Fruit fly (Drosophila melanogaster) whole organism, embryonic: Measurements from ENCODE around the gene Polr2D.

Experiments used
- Bgb ChIP-seq: fragments of 200-800 bp; sonication (Bioruptor generic); IDR thresholded peaks from 2 replicates; pipeline ENCODE4 v1.3.6; 2022; ENCODE audit warnings: missing biosample characterization, missing genetic modification characterization; ENCODE audit not compliant: partially characterized antibody
- Blimp-1 ChIP-seq: fragments of 200-800 bp; sonication (Bioruptor generic); optimal IDR thresholded peaks from 3 replicates; lab custom pipeline; 2018; ENCODE audit warnings: missing biosample characterization, missing genetic modification characterization, mild to moderate bottlenecking, moderate library complexity, missing genetic modification reagents
- CG10147 ChIP-seq: fragments of 200-800 bp; sonication (Bioruptor generic); optimal IDR thresholded peaks from 2 replicates; lab custom pipeline; 2019; ENCODE audit warnings: missing biosample characterization, mild to moderate bottlenecking, missing genetic modification characterization, moderate library complexity
- CG11093 ChIP-seq: fragments of 200-800 bp; sonication (Bioruptor generic); IDR thresholded peaks from 3 replicates; pipeline ENCODE4 v1.3.6; 2022; ENCODE audit warnings: missing biosample characterization, missing genetic modification characterization
- CG14050 ChIP-seq: fragments of 200-800 bp; sonication (Bioruptor generic); IDR thresholded peaks from 3 replicates; pipeline ENCODE4 v1.3.6; 2022; ENCODE audit warnings: missing biosample characterization, missing genetic modification characterization
- CG15011 ChIP-seq: fragments of 200-800 bp; sonication (Bioruptor generic); optimal IDR thresholded peaks from 3 replicates; lab custom pipeline; 2018; ENCODE audit warnings: missing biosample characterization, mild to moderate bottlenecking, missing genetic modification characterization
- CG1529 ChIP-seq: fragments of 200-800 bp; sonication (Bioruptor generic); optimal IDR thresholded peaks from 3 replicates; lab custom pipeline; 2018; ENCODE audit warnings: missing biosample characterization, missing genetic modification characterization
- CG16863 ChIP-seq: fragments of 200-800 bp; sonication (Bioruptor generic); optimal IDR thresholded peaks from 3 replicates; lab custom pipeline; 2016; ENCODE audit warnings: missing biosample characterization, missing genetic modification characterization
- CG17385 ChIP-seq: fragments of 200-800 bp; sonication (Bioruptor generic); optimal IDR thresholded peaks from 3 replicates; lab custom pipeline; 2018; ENCODE audit warnings: missing biosample characterization, mild to moderate bottlenecking, missing genetic modification characterization
- CG18764 ChIP-seq: fragments of 200-800 bp; sonication (Bioruptor generic); optimal IDR thresholded peaks from 3 replicates; lab custom pipeline; 2016; ENCODE audit warnings: missing biosample characterization, missing genetic modification characterization
- CG30020 ChIP-seq: fragments of 200-800 bp; optimal IDR thresholded peaks from 2 replicates; lab custom pipeline; 2019; ENCODE audit warnings: missing biosample characterization, mild to moderate bottlenecking, missing genetic modification characterization, moderate library complexity
- CG31224 ChIP-seq: fragments of 200-800 bp; sonication (Bioruptor generic); IDR thresholded peaks from 2 replicates; pipeline ENCODE4 v1.3.6; 2022; ENCODE audit warnings: missing biosample characterization, missing genetic modification characterization
- CG4424 ChIP-seq: fragments of 200-800 bp; sonication (Bioruptor generic); optimal IDR thresholded peaks from 3 replicates; lab custom pipeline; 2016; ENCODE audit warnings: missing biosample characterization, missing genetic modification characterization
- CG6791 ChIP-seq: fragments of 200-800 bp; sonication (Bioruptor generic); IDR thresholded peaks from 3 replicates; pipeline ENCODE4 v1.3.6; 2022; ENCODE audit warnings: missing biosample characterization, missing genetic modification characterization; ENCODE audit not compliant: partially characterized antibody
- CG7963 ChIP-seq: fragments of 200-800 bp; sonication (Bioruptor generic); IDR thresholded peaks from 3 replicates; pipeline ENCODE4 v1.3.6; 2022; ENCODE audit warnings: missing biosample characterization, missing genetic modification characterization; ENCODE audit not compliant: partially characterized antibody
- CG8359 ChIP-seq: fragments of 200-800 bp; sonication (Bioruptor generic); optimal IDR thresholded peaks from 2 replicates; lab custom pipeline; 2017; ENCODE audit warnings: missing biosample characterization, mild to moderate bottlenecking, missing genetic modification characterization, borderline replicate concordance
- CoRest ChIP-seq: fragments of 200-800 bp; sonication (Bioruptor generic); optimal IDR thresholded peaks from 3 replicates; lab custom pipeline; 2018; ENCODE audit warnings: missing biosample characterization, mild to moderate bottlenecking, missing genetic modification characterization, moderate library complexity
- D ChIP-seq, 2 experiments: fragments of 200-800 bp in 1 of 2; fragments of >200 bp in 1 of 2; sonication (Bioruptor generic) in 1 of 2; optimal IDR thresholded peaks; 2 replicates in 1 of 2; 3 replicates in 1 of 2; lab custom pipeline; 2017; ENCODE audit warnings: mild to moderate bottlenecking in 1 of 2, missing biosample characterization in 1 of 2, missing genetic modification characterization in 1 of 2, missing genetic modification reagents in 1 of 2
- D19B ChIP-seq: fragments of 200-800 bp; sonication (Bioruptor generic); optimal IDR thresholded peaks from 2 replicates; lab custom pipeline; 2017; ENCODE audit warnings: missing biosample characterization, mild to moderate bottlenecking, missing genetic modification characterization
- Dfd ChIP-seq, 2 experiments: fragments of >200 bp; optimal IDR thresholded peaks; 2 replicates each; lab custom pipeline; 2017; ENCODE audit warnings: missing biosample characterization in 2 of 2, missing genetic modification characterization in 2 of 2
- HLHmδ ChIP-seq: fragments of 200-800 bp; sonication (Bioruptor generic); optimal IDR thresholded peaks from 2 replicates; lab custom pipeline; 2018; ENCODE audit warnings: missing biosample characterization, mild to moderate bottlenecking, missing genetic modification characterization, moderate library complexity
- Hsf ChIP-seq: fragments of 200-800 bp; sonication (Bioruptor generic); optimal IDR thresholded peaks from 3 replicates; lab custom pipeline; 2016; ENCODE audit warnings: missing biosample characterization, missing genetic modification characterization
- Nf-YB ChIP-seq: fragments of 200-800 bp; sonication (Bioruptor generic); optimal IDR thresholded peaks from 3 replicates; lab custom pipeline; 2019; ENCODE audit warnings: missing biosample characterization, mild to moderate bottlenecking, missing genetic modification characterization, moderate library complexity
- Opbp ChIP-seq: fragments of 200-800 bp; sonication (Bioruptor generic); IDR thresholded peaks from 3 replicates; pipeline ENCODE4 v1.3.6; 2022; ENCODE audit warnings: missing biosample characterization, missing genetic modification characterization; ENCODE audit not compliant: partially characterized antibody
- Ptx1 ChIP-seq: fragments of 200-800 bp; sonication (Bioruptor generic); IDR thresholded peaks from 2 replicates; pipeline ENCODE4 v1.3.6; 2022; ENCODE audit warnings: missing biosample characterization, missing genetic modification characterization
- Side ChIP-seq: fragments of 200-800 bp; sonication (Bioruptor generic); optimal IDR thresholded peaks from 2 replicates; lab custom pipeline; 2016; ENCODE audit warnings: missing biosample characterization, missing genetic modification characterization
- Six4 ChIP-seq: fragments of 200-800 bp; sonication (Bioruptor generic); optimal IDR thresholded peaks from 2 replicates; lab custom pipeline; 2016; ENCODE audit warnings: missing biosample characterization, missing genetic modification characterization
- Spps ChIP-seq: fragments of 200-800 bp; sonication (Bioruptor generic); optimal IDR thresholded peaks from 2 replicates; lab custom pipeline; 2018; ENCODE audit warnings: missing biosample characterization, mild to moderate bottlenecking, missing genetic modification characterization
- Trl ChIP-seq, 3 experiments: fragments of >200 bp in 2 of 3; fragments of 200-800 bp in 1 of 3; sonication (Bioruptor generic) in 1 of 3; optimal IDR thresholded peaks; 2 replicates in 1 of 3; 3 replicates in 2 of 3; lab custom pipeline; 2016 to 2017; ENCODE audit warnings: missing biosample characterization in 1 of 3, missing genetic modification characterization in 1 of 3
- Vsx1 ChIP-seq: fragments of 200-800 bp; sonication (Bioruptor generic); optimal IDR thresholded peaks from 2 replicates; lab custom pipeline; 2017; ENCODE audit warnings: missing biosample characterization, mild to moderate bottlenecking, missing genetic modification characterization, missing genetic modification reagents
- al ChIP-seq: fragments of 200-800 bp; sonication (Bioruptor generic); IDR thresholded peaks from 2 replicates; pipeline ENCODE4 v1.3.6; 2022; ENCODE audit warnings: missing biosample characterization, missing genetic modification characterization
- ato ChIP-seq: fragments of 200-800 bp; sonication (Bioruptor generic); IDR thresholded peaks from 2 replicates; pipeline ENCODE4 v1.3.6; 2022; ENCODE audit warnings: missing biosample characterization, missing genetic modification characterization; ENCODE audit not compliant: partially characterized antibody
- bowl ChIP-seq: fragments of 200-800 bp; sonication (Bioruptor generic); IDR thresholded peaks from 2 replicates; pipeline ENCODE4 v1.3.6; 2022; ENCODE audit warnings: missing biosample characterization, missing genetic modification characterization
- dmrt11E ChIP-seq: fragments of 200-800 bp; sonication (Bioruptor generic); optimal IDR thresholded peaks from 3 replicates; lab custom pipeline; 2018; ENCODE audit warnings: missing biosample characterization, mild to moderate bottlenecking, missing genetic modification characterization, moderate library complexity
- dmrt99B ChIP-seq: fragments of 200-800 bp; sonication (Bioruptor generic); optimal IDR thresholded peaks from 2 replicates; lab custom pipeline; 2018; ENCODE audit warnings: missing biosample characterization, mild to moderate bottlenecking, missing genetic modification characterization, moderate library complexity
- emc ChIP-seq: fragments of 200-800 bp; sonication (Bioruptor generic); optimal IDR thresholded peaks from 2 replicates; lab custom pipeline; 2016; ENCODE audit warnings: missing biosample characterization, missing genetic modification characterization
- gcm2 ChIP-seq: fragments of 200-800 bp; sonication (Bioruptor generic); optimal IDR thresholded peaks from 2 replicates; lab custom pipeline; 2016; ENCODE audit warnings: missing biosample characterization, missing genetic modification characterization
- ind ChIP-seq: fragments of 200-800 bp; sonication (Bioruptor generic); optimal IDR thresholded peaks from 3 replicates; lab custom pipeline; 2016; ENCODE audit warnings: missing biosample characterization, missing genetic modification characterization
- lab ChIP-seq: fragments of 200-800 bp; sonication (Bioruptor generic); optimal IDR thresholded peaks from 3 replicates; lab custom pipeline; 2017; ENCODE audit warnings: missing biosample characterization, missing genetic modification characterization, mild to moderate bottlenecking, moderate library complexity, missing genetic modification reagents
- lov ChIP-seq, 2 experiments: fragments of 200-800 bp in 1 of 2; fragments of >200 bp in 1 of 2; sonication (Bioruptor generic) in 1 of 2; IDR thresholded peaks in 1 of 2; optimal IDR thresholded peaks in 1 of 2; 2 replicates in 1 of 2; 3 replicates in 1 of 2; pipeline versions ENCODE4 v1.3.6 to Lab custom; 2017 to 2022; ENCODE audit warnings: missing biosample characterization in 1 of 2, missing genetic modification characterization in 1 of 2
- maf-S ChIP-seq: fragments of 200-800 bp; sonication (Bioruptor generic); optimal IDR thresholded peaks from 2 replicates; lab custom pipeline; 2016; ENCODE audit warnings: missing biosample characterization, missing genetic modification characterization
- pnt ChIP-seq: fragments of 200-800 bp; sonication (Bioruptor generic); optimal IDR thresholded peaks from 3 replicates; lab custom pipeline; 2016; ENCODE audit warnings: missing biosample characterization, missing genetic modification characterization
- rib ChIP-seq: fragments of 200-800 bp; sonication (Bioruptor generic); IDR thresholded peaks from 2 replicates; pipeline ENCODE4 v1.3.6; 2022; ENCODE audit warnings: missing biosample characterization, missing genetic modification characterization
- sc ChIP-seq, 3 experiments: fragments of >200 bp in 2 of 3; fragments of 200-800 bp in 1 of 3; sonication (Bioruptor generic) in 1 of 3; optimal IDR thresholded peaks; 2 replicates in 2 of 3; 3 replicates in 1 of 3; lab custom pipeline; 2017; ENCODE audit warnings: mild to moderate bottlenecking in 1 of 3, missing biosample characterization in 1 of 3, missing genetic modification characterization in 1 of 3, missing genetic modification reagents in 1 of 3
- sens-2 ChIP-seq: fragments of 200-800 bp; sonication (Bioruptor generic); IDR thresholded peaks from 2 replicates; pipeline ENCODE4 v1.3.6; 2022; ENCODE audit warnings: missing biosample characterization, missing genetic modification characterization
- stc ChIP-seq: fragments of 200-800 bp; sonication (Bioruptor generic); IDR thresholded peaks from 2 replicates; pipeline ENCODE4 v1.3.6; 2022; ENCODE audit warnings: missing biosample characterization, missing genetic modification characterization
- wor ChIP-seq: fragments of 200-800 bp; sonication (Bioruptor generic); IDR thresholded peaks from 2 replicates; pipeline ENCODE4 v1.3.6; 2022; ENCODE audit warnings: missing biosample characterization, missing genetic modification characterization
- zfh2 ChIP-seq: fragments of 200-800 bp; sonication (Bioruptor generic); optimal IDR thresholded peaks from 2 replicates; lab custom pipeline; 2016; ENCODE audit warnings: missing biosample characterization, missing genetic modification characterization

The Polr2D gene

DNA sequence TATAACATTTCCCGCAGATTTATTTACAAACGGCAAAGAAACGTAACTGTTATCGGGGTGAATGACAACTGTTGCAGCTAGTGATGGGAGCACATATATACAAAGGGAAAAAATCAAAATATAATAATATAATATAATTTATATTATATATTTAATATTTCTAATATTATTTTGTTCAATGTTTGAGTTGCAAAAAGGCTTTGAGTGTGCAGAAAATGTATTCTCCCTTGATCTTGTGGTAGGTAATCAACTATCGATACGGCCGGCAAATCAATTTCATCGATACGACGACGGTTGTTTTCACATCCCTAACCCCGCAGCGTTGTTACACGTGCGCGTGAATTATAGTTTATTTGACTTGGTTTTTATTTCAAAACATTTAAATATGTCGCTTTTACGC, 31.9 kb downstream of the Polr2D start, which contains the start of the genes mTerf5 and Non3 (continued):
- no peak for TF ChIP-seq wor (GFP tag; lab: Robert Waterston, UW)
- no peak for TF ChIP-seq Side
- 0 out of 2 replicates have a peak, but pooled peaks have one; percentile 22 for TF ChIP-seq al (GFP tag; lab: Robert Waterston, UW)
- no peak for TF ChIP-seq emc
- TF ChIP-seq dmrt99B (tag; lab: Kevin White, UChicago): no peak
- peak; percentile 45 for TF ChIP-seq zfh2
- TF ChIP-seq bowl (GFP tag; lab: Robert Waterston, UW): no peak
- TF ChIP-seq Blimp-1: peak; percentile 54
- TF ChIP-seq CG17385: peak; percentile 54
- TF ChIP-seq CG14050 (GFP tag; lab: Robert Waterston, UW): no peak
- no peak for TF ChIP-seq HLHmδ (GFP tag; lab: Kevin White, UChicago)
- TF ChIP-seq CG30020 (tag; lab: Kevin White, UChicago): peak; percentile 57
- TF ChIP-seq Hsf: peak; percentile 17
- TF ChIP-seq sc (optimal IDR thresholded peaks at IDR 0.05; lab: Kevin White, UChicago): no peak
- TF ChIP-seq sc (GFP tag; optimal IDR thresholded peaks at IDR 0.05; lab: Kevin White, UChicago): peak; percentile 34
- no peak for TF ChIP-seq maf-S (GFP tag; lab: Kevin White, UChicago)
- peak; percentile 27 for TF ChIP-seq Vsx1 (GFP tag; lab: Kevin White, UChicago)
- peak; percentile 64 for TF ChIP-seq lab (GFP tag; lab: Kevin White, UChicago)
- no peak for TF ChIP-seq CG15011
- no peak for TF ChIP-seq CG1529 (GFP tag; lab: Kevin White, UChicago)
- peak; percentile 76; the same call in 2 of the 3 replicates for TF ChIP-seq CG7963
- peak; percentile 45; the same call in 1 of the 2 replicates for TF ChIP-seq ato (GFP tag; lab: Robert Waterston, UW)
- no peak for TF ChIP-seq Dfd (GFP tag; optimal IDR thresholded peaks at IDR 0.05; lab: Kevin White, UChicago)
- TF ChIP-seq rib (GFP tag; lab: Robert Waterston, UW): no peak
- TF ChIP-seq Bgb (GFP tag; lab: Robert Waterston, UW): peak; percentile 85
- TF ChIP-seq CG6791: peak; percentile 78
- peak; percentile 43 for TF ChIP-seq CG4424 (GFP tag; lab: Kevin White, UChicago)
- TF ChIP-seq ind (GFP tag; lab: Kevin White, UChicago): peak; percentile 68
- TF ChIP-seq CG31224 (GFP tag; lab: Robert Waterston, UW): no peak
- peak; percentile 44 for TF ChIP-seq CG16863
- TF ChIP-seq CoRest (tag; lab: Kevin White, UChicago): peak; percentile 69
- peak; percentile 65 for TF ChIP-seq dmrt11E
- no peak for TF ChIP-seq stc
- no peak for TF ChIP-seq CG8359 (GFP tag; lab: Kevin White, UChicago)
- peak; percentile 59 for TF ChIP-seq Ptx1 (GFP tag; lab: Robert Waterston, UW)
- peak; percentile 82 for TF ChIP-seq Opbp
- TF ChIP-seq sens-2 (GFP tag; lab: Robert Waterston, UW): no peak
- no peak for TF ChIP-seq lov (optimal IDR thresholded peaks at IDR 0.05; lab: Kevin White, UChicago)
- no peak for TF ChIP-seq lov (GFP tag; IDR thresholded peaks at IDR 0.05; lab: Robert Waterston, UW)
- peak; percentile 29 for TF ChIP-seq Nf-YB (GFP tag; lab: Kevin White, UChicago)
- peak; percentile 51 for TF ChIP-seq Six4 (GFP tag; lab: Kevin White, UChicago)
- TF ChIP-seq CG11093 (GFP tag; lab: Robert Waterston, UW): no peak
- peak; percentile 68 for TF ChIP-seq CG10147 (GFP tag; lab: Kevin White, UChicago)
- TF ChIP-seq Trl (optimal IDR thresholded peaks at IDR 0.05; lab: Kevin White, UChicago): no peak
- no peak for TF ChIP-seq Trl (GFP tag; optimal IDR thresholded peaks at IDR 0.05; lab: Kevin White, UChicago)
- peak; percentile 47 for TF ChIP-seq CG18764 (GFP tag; lab: Kevin White, UChicago)
- TF ChIP-seq D19B (GFP tag; lab: Kevin White, UChicago): no peak
- TF ChIP-seq pnt (GFP tag; lab: Kevin White, UChicago): no peak
- TF ChIP-seq D (optimal IDR thresholded peaks at IDR 0.05; lab: Kevin White, UChicago): no peak
- no peak for TF ChIP-seq D (GFP tag; optimal IDR thresholded peaks at IDR 0.05; lab: Kevin White, UChicago)
- TF ChIP-seq gcm2: no peak
- peak; percentile 16 for TF ChIP-seq Spps (tag; lab: Kevin White, UChicago)
